Worm (Caenorhabditis elegans) whole organism, L3 larva: ENCODE results near the gene T06E6.1.

Source experiments
- nhr-77 ChIP-seq: fragments of 150-350 bp; optimal IDR thresholded peaks from 2 replicates; lab custom pipeline; 2014; ENCODE audit warnings: missing biosample characterization, missing genetic modification characterization
- sea-2 ChIP-seq: fragments of 150-350 bp; sonication (generic microtip); optimal IDR thresholded peaks from 4 replicates; lab custom pipeline; 2014; ENCODE audit warnings: missing biosample characterization, missing genetic modification reagents, missing genetic modification characterization
- skn-1 ChIP-seq: fragments of 150-350 bp; optimal IDR thresholded peaks from 2 replicates; lab custom pipeline; 2014; ENCODE audit warnings: missing biosample characterization, missing genetic modification characterization

- TF ChIP-seq skn-1 (tag; lab: Kevin White, UChicago) (no peak), sea-2 (GFP tag; lab: Kevin White, UChicago) (no peak), nhr-77 (no peak)
Observed at ce11 chrV:15384733-15385132, 10.0 kb downstream of the T06E6.1 start, which contains the start of gene str-102.
